Worm (Caenorhabditis elegans) whole organism, L1 larva: ENCODE data around the gene srx-2.

Experiments
- Y116A8C.19 ChIP-seq: sonication (generic microtip); optimal IDR thresholded peaks from 2 replicates; lab custom pipeline; 2016; ENCODE audit warnings: missing compliant biosample characterization, missing genetic modification characterization, borderline replicate concordance
- aly-2 ChIP-seq: fragments of 150-350 bp; optimal IDR thresholded peaks from 2 replicates; lab custom pipeline; 2014; ENCODE audit warnings: missing biosample characterization, missing genetic modification characterization
- ama-1 ChIP-seq: fragments of 150-350 bp; optimal IDR thresholded peaks from 2 replicates; lab custom pipeline; 2014
- blmp-1 ChIP-seq: fragments of 150-350 bp; optimal IDR thresholded peaks from 2 replicates; lab custom pipeline; 2014; ENCODE audit warnings: missing biosample characterization, missing genetic modification characterization
- ceh-63 ChIP-seq: fragments of 200-800 bp; sonication (Bioruptor generic); optimal IDR thresholded peaks from 2 replicates; lab custom pipeline; 2018; ENCODE audit warnings: mild to moderate bottlenecking, missing genetic modification characterization, missing compliant biosample characterization
- ceh-82 ChIP-seq, 3 experiments: fragments of 150-350 bp in 1 of 3; sonication (generic microtip) in 2 of 3; optimal IDR thresholded peaks; 2 replicates each; lab custom pipeline; 2014 to 2017; ENCODE audit warnings: missing biosample characterization in 3 of 3, missing genetic modification characterization in 3 of 3
- efl-3 ChIP-seq: fragments of 200-800 bp; sonication (Bioruptor generic); optimal IDR thresholded peaks from 2 replicates; lab custom pipeline; 2018; ENCODE audit warnings: mild to moderate bottlenecking, missing genetic modification characterization, missing compliant biosample characterization
- egl-13 ChIP-seq: sonication (generic microtip); optimal IDR thresholded peaks from 2 replicates; lab custom pipeline; 2016; ENCODE audit warnings: missing genotype, missing genetic modification reagents, missing genetic modification characterization, missing compliant biosample characterization
- egl-27 ChIP-seq, 2 experiments: fragments of 150-350 bp in 1 of 2; sonication (generic microtip); optimal IDR thresholded peaks; 3 replicates each; lab custom pipeline; 2017 to 2018; ENCODE audit warnings: missing biosample characterization in 2 of 2, missing genetic modification characterization in 2 of 2, missing genetic modification reagents in 2 of 2
- elt-2 ChIP-seq: sonication (generic microtip); optimal IDR thresholded peaks from 2 replicates; lab custom pipeline; 2016; ENCODE audit warnings: missing genetic modification characterization, mild to moderate bottlenecking, inconsistent platforms, missing compliant biosample characterization, missing genetic modification reagents
- ets-5 ChIP-seq: fragments of 200-800 bp; sonication (Bioruptor generic); IDR thresholded peaks from 2 replicates; pipeline ENCODE4 v1.3.6; 2022; ENCODE audit warnings: missing genetic modification characterization, missing compliant biosample characterization
- fkh-10 ChIP-seq: sonication (generic microtip); optimal IDR thresholded peaks from 2 replicates; lab custom pipeline; 2017; ENCODE audit warnings: missing biosample characterization, missing genetic modification reagents, missing genetic modification characterization
- fos-1 ChIP-seq: fragments of 150-350 bp; optimal IDR thresholded peaks from 2 replicates; lab custom pipeline; 2014; ENCODE audit warnings: missing biosample characterization, missing genetic modification characterization
- grh-1 ChIP-seq: fragments of 200-800 bp; sonication (Bioruptor generic); IDR thresholded peaks from 2 replicates; pipeline ENCODE4 v1.3.6; 2022; ENCODE audit warnings: missing genetic modification reagents, missing genetic modification characterization, missing compliant biosample characterization
- hlh-4 ChIP-seq: sonication (generic microtip); optimal IDR thresholded peaks from 2 replicates; lab custom pipeline; 2016; ENCODE audit warnings: mild to moderate bottlenecking, missing genetic modification characterization, missing compliant biosample characterization
- jun-1 ChIP-seq: fragments of 150-350 bp; optimal IDR thresholded peaks from 2 replicates; lab custom pipeline; 2014; ENCODE audit warnings: missing biosample characterization, missing genetic modification reagents, missing genetic modification characterization
- lin-15B ChIP-seq: fragments of 150-350 bp; sonication (generic microtip); optimal IDR thresholded peaks from 3 replicates; lab custom pipeline; 2014; ENCODE audit warnings: missing biosample characterization, missing genetic modification characterization
- lin-35 ChIP-seq, 2 experiments: fragments of 150-350 bp; optimal IDR thresholded peaks; 2 replicates each; lab custom pipeline; 2014; ENCODE audit warnings: missing biosample characterization in 2 of 2, missing genetic modification characterization in 2 of 2, missing genetic modification reagents in 2 of 2
- lin-39 ChIP-seq: fragments of 150-350 bp; optimal IDR thresholded peaks from 2 replicates; lab custom pipeline; 2014; ENCODE audit warnings: missing biosample characterization, missing genetic modification reagents, missing genetic modification characterization
- lsy-2 ChIP-seq, 2 experiments: fragments of 150-350 bp; optimal IDR thresholded peaks; 2 replicates each; lab custom pipeline; 2014; ENCODE audit warnings: missing biosample characterization in 2 of 2, missing genetic modification characterization in 2 of 2
- mdl-1 ChIP-seq, 2 experiments: fragments of 150-350 bp; optimal IDR thresholded peaks; 2 replicates each; lab custom pipeline; 2014 to 2017; ENCODE audit warnings: missing biosample characterization in 2 of 2, missing genetic modification characterization in 2 of 2, inconsistent platforms in 1 of 2
- mef-2 ChIP-seq: fragments of 150-350 bp; optimal IDR thresholded peaks from 2 replicates; lab custom pipeline; 2014; ENCODE audit warnings: missing biosample characterization, missing genetic modification characterization
- nhr-12 ChIP-seq: sonication (generic microtip); optimal IDR thresholded peaks from 2 replicates; lab custom pipeline; 2017; ENCODE audit warnings: missing biosample characterization, missing genetic modification characterization
- nhr-20 ChIP-seq: sonication (generic microtip); optimal IDR thresholded peaks from 2 replicates; lab custom pipeline; 2016; ENCODE audit warnings: mild to moderate bottlenecking, missing genetic modification characterization, missing compliant biosample characterization
- nhr-237 ChIP-seq: fragments of 150-350 bp; optimal IDR thresholded peaks from 2 replicates; lab custom pipeline; 2014; ENCODE audit warnings: missing biosample characterization, missing genetic modification characterization
- nhr-47 ChIP-seq: sonication (generic microtip); optimal IDR thresholded peaks from 2 replicates; lab custom pipeline; 2016; ENCODE audit warnings: mild to moderate bottlenecking, missing genetic modification characterization, moderate library complexity, missing compliant biosample characterization
- nhr-76 ChIP-seq: sonication (generic microtip); optimal IDR thresholded peaks from 2 replicates; lab custom pipeline; 2017; ENCODE audit warnings: missing biosample characterization, missing genetic modification characterization
- nhr-84 ChIP-seq: sonication (generic microtip); optimal IDR thresholded peaks from 2 replicates; lab custom pipeline; 2017; ENCODE audit warnings: missing biosample characterization, missing genetic modification characterization
- pax-3 ChIP-seq: fragments of 200-800 bp; sonication (Bioruptor generic); optimal IDR thresholded peaks from 2 replicates; lab custom pipeline; 2018; ENCODE audit warnings: mild to moderate bottlenecking, missing genetic modification characterization, moderate library complexity, missing compliant biosample characterization
- rnt-1 ChIP-seq: sonication (generic microtip); optimal IDR thresholded peaks from 2 replicates; lab custom pipeline; 2016; ENCODE audit warnings: mild to moderate bottlenecking, missing genetic modification characterization, moderate library complexity, missing compliant biosample characterization
- snpc-4 ChIP-seq: fragments of 150-350 bp; optimal IDR thresholded peaks from 2 replicates; lab custom pipeline; 2014; ENCODE audit warnings: missing biosample characterization, missing genetic modification characterization
- sup-37 ChIP-seq: fragments of 200-800 bp; sonication (Bioruptor generic); optimal IDR thresholded peaks from 2 replicates; lab custom pipeline; 2018; ENCODE audit warnings: mild to moderate bottlenecking, missing genetic modification characterization, missing compliant biosample characterization
- tlp-1 ChIP-seq: fragments of 150-350 bp; optimal IDR thresholded peaks from 2 replicates; lab custom pipeline; 2014; ENCODE audit warnings: missing biosample characterization, missing genetic modification characterization
- unc-30 ChIP-seq: sonication (generic microtip); optimal IDR thresholded peaks from 2 replicates; lab custom pipeline; 2017; ENCODE audit warnings: missing biosample characterization, missing genetic modification characterization
- unc-98 ChIP-seq: fragments of 200-800 bp; sonication (Bioruptor generic); IDR thresholded peaks from 2 replicates; pipeline ENCODE4 v1.3.6; 2022; ENCODE audit warnings: missing genetic modification characterization, missing compliant biosample characterization
- xbp-1 ChIP-seq: sonication (generic microtip); optimal IDR thresholded peaks from 2 replicates; lab custom pipeline; 2016; ENCODE audit warnings: missing genetic modification characterization, missing compliant biosample characterization
- ztf-11 ChIP-seq, 2 experiments: sonication (generic microtip); optimal IDR thresholded peaks; 2 replicates each; lab custom pipeline; 2016 to 2017; ENCODE audit warnings: missing genetic modification characterization in 2 of 2, missing biosample characterization in 1 of 2, missing compliant biosample characterization in 1 of 2

srx-2 gene

DNA sequence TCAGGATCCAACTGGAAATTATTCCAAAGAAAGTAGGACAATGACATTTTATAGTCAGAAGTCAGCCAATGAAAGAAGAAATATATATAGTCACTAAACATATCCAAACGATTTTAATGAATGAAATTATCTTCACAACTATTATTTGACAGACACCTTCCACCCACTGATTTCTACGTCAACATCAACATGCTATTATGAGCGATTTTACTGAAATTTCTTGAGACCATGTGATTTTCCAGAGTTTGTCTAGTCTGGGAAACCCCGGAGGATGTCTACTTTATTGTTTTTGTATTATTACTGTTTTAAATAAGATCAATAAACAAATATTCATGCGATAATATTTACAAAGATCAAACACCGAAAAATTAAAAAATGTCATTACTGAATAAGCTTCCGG, 6.3 kb downstream of the srx-2 start, which contains the start of gene srt-18:
TSS of gene srt-18 (minus strand) at position 101 of the 400 bp plus-strand sequence.
- TF ChIP-seq nhr-237 (tag; lab: Kevin White, UChicago), result no peak
- no peak for TF ChIP-seq mdl-1 (tag; optimal IDR thresholded peaks at IDR 0.05; lab: Kevin White, UChicago)
- no peak for TF ChIP-seq xbp-1 (tag; lab: Kevin White, UChicago)
- no peak for TF ChIP-seq ama-1 (lab: Kevin White, UChicago)
- TF ChIP-seq nhr-20 (tag; lab: Kevin White, UChicago), result no peak
- no peak for TF ChIP-seq fos-1 (tag; lab: Kevin White, UChicago)
- no peak for TF ChIP-seq unc-30 (tag; lab: Kevin White, UChicago)
- no peak for TF ChIP-seq ceh-63
- TF ChIP-seq nhr-76 (tag; lab: Kevin White, UChicago), result no peak
- no peak for TF ChIP-seq unc-98 (GFP tag; lab: Robert Waterston, UW)
- TF ChIP-seq nhr-47 (tag; lab: Kevin White, UChicago), result no peak
- TF ChIP-seq nhr-12 (tag; lab: Kevin White, UChicago), result no peak
- no peak for TF ChIP-seq efl-3 (GFP tag; lab: Kevin White, UChicago)
- TF ChIP-seq pax-3 (tag; lab: Kevin White, UChicago), result no peak
- TF ChIP-seq, all 84 proteins: peak for 0

DNA sequence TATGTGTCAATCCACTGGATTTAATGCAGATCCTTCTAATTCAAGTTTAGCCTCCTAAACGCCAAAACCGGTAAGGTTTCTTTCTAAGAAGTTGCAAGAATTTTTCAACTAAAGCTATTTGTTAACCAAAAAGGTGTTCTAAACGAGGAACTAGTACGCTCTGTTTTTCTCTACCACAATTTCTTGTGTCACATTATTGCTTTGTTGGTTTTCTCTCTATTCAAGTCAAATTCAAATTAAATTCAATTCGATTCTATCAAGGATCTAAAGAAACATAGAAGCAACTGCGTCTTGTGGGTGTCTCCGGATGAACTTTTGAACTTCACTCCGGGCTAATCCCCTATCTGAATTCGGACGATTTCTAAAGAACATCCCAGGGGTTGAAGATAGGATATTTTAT, 7.2 kb downstream of the srx-2 start, which contains the start of gene oac-40:
TSS of gene oac-40 (plus strand) at position 301 of the 400 bp plus-strand sequence.
- TF ChIP-seq sup-37 (GFP tag; lab: Kevin White, UChicago), result no peak
- no peak for TF ChIP-seq snpc-4 (tag; lab: Kevin White, UChicago)
- TF ChIP-seq grh-1 (GFP tag; lab: Robert Waterston, UW), result no peak
- TF ChIP-seq ets-5 (GFP tag; lab: Robert Waterston, UW), result no peak
- no peak for TF ChIP-seq fkh-10
- no peak for TF ChIP-seq aly-2 (tag; lab: Kevin White, UChicago)
- TF ChIP-seq ztf-11 (tag; optimal IDR thresholded peaks at IDR 0.05; lab: Kevin White, UChicago), result no peak
- TF ChIP-seq lin-39 (tag; lab: Kevin White, UChicago), result no peak
- no peak for TF ChIP-seq lin-35 (GFP tag; optimal IDR thresholded peaks at IDR 0.05; lab: Kevin White, UChicago)
- no peak for TF ChIP-seq lsy-2 (tag; optimal IDR thresholded peaks at IDR 0.05; lab: Kevin White, UChicago)
- no peak for TF ChIP-seq egl-27 (tag; optimal IDR thresholded peaks at IDR 0.05; lab: Kevin White, UChicago)
- no peak for TF ChIP-seq blmp-1
- no peak for TF ChIP-seq egl-13
- no peak for TF ChIP-seq efl-3 (GFP tag; lab: Kevin White, UChicago)
- no peak for TF ChIP-seq nhr-76 (tag; lab: Kevin White, UChicago)

DNA sequence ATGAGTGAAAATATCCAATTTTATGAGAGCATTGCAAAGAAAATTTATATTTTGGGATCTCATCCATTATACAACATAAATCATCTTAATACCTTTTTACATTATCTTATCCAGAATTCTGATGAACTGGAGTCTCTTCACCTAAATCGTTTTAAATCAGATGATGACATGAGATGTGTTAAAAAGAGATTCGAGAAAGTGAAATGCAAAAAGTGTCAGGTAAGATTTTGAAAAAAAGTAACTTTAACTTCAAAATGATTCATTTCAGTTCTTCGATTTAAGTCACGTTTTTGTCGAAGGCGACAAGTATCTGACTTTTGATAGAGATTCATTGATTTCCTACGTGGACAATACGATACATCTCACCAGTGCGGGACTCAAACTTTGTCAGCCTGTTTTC, 9.6 kb downstream of the srx-2 start:
- no peak for TF ChIP-seq rnt-1 (tag; lab: Kevin White, UChicago)
- TF ChIP-seq ceh-82 (tag; optimal IDR thresholded peaks at IDR 0.05; lab: Kevin White, UChicago), result no peak
- no peak for TF ChIP-seq hlh-4 (tag; lab: Kevin White, UChicago)
- no peak for TF ChIP-seq mef-2 (tag; lab: Kevin White, UChicago)
- no peak for TF ChIP-seq nhr-76 (tag; lab: Kevin White, UChicago)
- no peak for TF ChIP-seq elt-2 (tag; lab: Kevin White, UChicago)
- no peak for TF ChIP-seq lin-15B (tag; lab: Kevin White, UChicago)
- TF ChIP-seq Y116A8C.19 (tag; lab: Kevin White, UChicago), result no peak
- no peak for TF ChIP-seq nhr-84
- no peak for TF ChIP-seq tlp-1 (tag; lab: Kevin White, UChicago)

DNA sequence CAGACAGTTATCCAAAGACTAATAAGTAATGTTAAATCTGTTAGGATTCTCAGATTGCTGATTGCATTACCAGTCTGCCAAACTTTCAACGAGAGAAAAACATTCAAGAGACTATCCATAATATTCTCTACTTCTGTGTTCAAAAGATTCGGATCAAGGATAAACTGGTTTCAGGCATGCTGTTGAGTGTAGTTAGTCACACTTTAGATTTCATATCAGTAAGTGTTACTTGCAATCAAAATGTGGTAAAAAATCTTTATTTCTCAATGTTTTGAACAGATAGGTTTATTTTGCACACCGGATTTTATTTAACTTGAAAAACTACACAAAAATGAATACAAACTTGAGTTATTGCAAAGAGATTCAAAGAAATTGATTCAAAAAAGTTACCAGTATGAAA, 12.8 kb downstream of the srx-2 start, which contains the start of gene oac-41:
TSS of gene oac-41 (minus strand) at position 101 of the 400 bp plus-strand sequence.
- TF ChIP-seq unc-30 (tag; lab: Kevin White, UChicago), result no peak
- TF ChIP-seq nhr-237 (tag; lab: Kevin White, UChicago), result no peak
- TF ChIP-seq jun-1 (tag; lab: Kevin White, UChicago), result no peak
- TF ChIP-seq nhr-12 (tag; lab: Kevin White, UChicago), result no peak
- TF ChIP-seq snpc-4 (tag; lab: Kevin White, UChicago), result no peak
